Fruit fly (Drosophila melanogaster) whole organism, larva: ENCODE results near the gene CG10222.

Experiments used
- noc ChIP-seq: fragments of 200-800 bp; sonication (Bioruptor generic); optimal IDR thresholded peaks from 3 replicates; lab custom pipeline; 2019; ENCODE audit warnings: missing biosample characterization, mild to moderate bottlenecking, missing genetic modification characterization, moderate library complexity

CG10222 gene

dm6 chr3L:13382061-13382815 is 30.0 kb downstream of the CG10222 start, which contains the start of gene ImpL1:
Gene ImpL1, plus strand, starts transcription at chr3L:13382765.
- no peak for TF ChIP-seq noc (tag; lab: Kevin White, UChicago)

dm6 chr3L:13381160-13381559 is 31.1 kb downstream of the CG10222 start, which contains the start of gene CG14107:
Gene CG14107, minus strand, starts transcription at chr3L:13381346.
- no peak for TF ChIP-seq noc (tag; lab: Kevin White, UChicago)

- no peak for TF ChIP-seq noc (tag; lab: Kevin White, UChicago)
Observed at dm6 chr3L:13378202-13378601, 34.1 kb downstream of the CG10222 start, which contains the start of gene SNCF. Gene SNCF, plus strand, starts transcription at chr3L:13378583.

dm6 chr3L:13377657-13378056 is 34.6 kb downstream of the CG10222 start, which contains the start of gene CG14111:
Gene CG14111, plus strand, starts transcription at chr3L:13377957.
- no peak for TF ChIP-seq noc (tag; lab: Kevin White, UChicago)
